Worm (Caenorhabditis elegans): ENCODE data around the gene dod-22.

DNA sequence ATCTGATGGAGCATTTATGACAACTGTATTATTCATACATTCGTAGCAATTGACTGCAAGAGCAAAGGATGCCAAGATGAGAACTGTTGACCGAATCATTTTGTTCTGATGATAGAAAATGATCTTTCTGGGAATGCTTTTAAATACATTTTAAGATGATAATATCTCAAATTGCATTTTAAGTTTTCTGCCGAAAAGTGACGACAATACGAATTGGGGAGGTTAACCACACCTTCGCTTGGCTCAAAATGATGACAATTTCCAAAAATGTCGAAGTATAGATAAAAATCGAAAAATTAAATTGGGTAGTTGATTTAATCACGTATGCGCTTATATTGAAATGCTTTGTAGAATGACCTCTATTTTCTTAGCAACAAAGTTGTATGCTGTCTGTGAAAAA, 23.9 kb upstream of the dod-22 start, which contains the start of gene dod-24:
- TF ChIP-seq flt-1 (GFP tag; IDR thresholded peaks at IDR 0.05) (no peak), tab-1 (GFP tag; IDR thresholded peaks at IDR 0.05) (no peak), klf-2 (GFP tag; conservative IDR thresholded peaks at IDR 0.05) (no peak)
